Worm (Caenorhabditis elegans) whole organism, mixed stage, embryonic: ENCODE data around the gene kin-4.

Experiments used
- nhr-76 ChIP-seq: sonication (generic microtip); optimal IDR thresholded peaks from 2 replicates; lab custom pipeline; 2017; ENCODE audit warnings: missing biosample characterization, missing genetic modification characterization
- snpc-4 ChIP-seq: fragments of 150-350 bp; optimal IDR thresholded peaks from 2 replicates; lab custom pipeline; 2014; ENCODE audit warnings: missing biosample characterization, missing genetic modification characterization
- unc-120 ChIP-seq: sonication (generic microtip); optimal IDR thresholded peaks from 2 replicates; lab custom pipeline; 2017; ENCODE audit warnings: missing genetic modification characterization, missing compliant biosample characterization; ENCODE audit not compliant: poor library complexity, severe bottlenecking
- unc-62 ChIP-seq: fragments of 150-350 bp; optimal IDR thresholded peaks from 2 replicates; lab custom pipeline; 2014; ENCODE audit warnings: missing biosample characterization, missing genetic modification reagents, missing genetic modification characterization

DNA sequence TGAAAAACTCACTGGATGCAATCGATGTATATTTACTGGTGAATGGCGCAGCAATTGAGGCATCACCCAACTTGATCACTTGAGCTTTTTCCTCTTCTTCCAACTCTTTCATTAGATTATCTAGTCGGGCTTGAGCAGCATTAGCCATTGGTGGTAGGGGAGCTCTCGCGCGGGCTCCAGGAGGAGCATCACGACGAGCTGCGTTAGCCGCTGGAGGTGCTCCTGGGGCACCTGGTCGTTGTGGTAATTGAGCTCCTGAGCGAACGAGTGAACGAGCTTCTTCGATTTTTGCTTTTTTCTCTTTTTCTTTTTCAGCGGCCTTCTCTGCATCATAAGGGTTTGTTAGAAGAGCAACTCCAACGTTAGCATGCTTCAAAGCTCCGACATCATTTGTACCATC lies 49.5 kb downstream of the kin-4 start:
- TF ChIP-seq snpc-4 (tag; lab: Kevin White, UChicago) (no peak), nhr-76 (tag; lab: Kevin White, UChicago) (no peak), unc-120 (tag; lab: Kevin White, UChicago) (no peak), unc-62 (GFP tag; lab: Kevin White, UChicago) (no peak)
